Fruit fly (Drosophila melanogaster): ENCODE results near the gene NSD.

Gene NSD

dm6 chr3R:27937752-27938694 is at the start of gene NSD, which contains the start of gene BOD1:
Gene NSD, minus strand, starts transcription at chr3R:27937853.
Gene BOD1, plus strand, starts transcription at chr3R:27938245.
- TF ChIP-seq CG42726 (GFP tag; IDR thresholded peaks at IDR 0.05; ENCODE audit: partially characterized antibody) (peak; percentile 98), CG31365 (tag; optimal IDR thresholded peaks at IDR 0.05) (no peak), BEAF-32 (GFP tag; optimal IDR thresholded peaks at IDR 0.05) (peak; percentile 84), sqz (GFP tag; optimal IDR thresholded peaks at IDR 0.05) (no peak), klu (GFP tag; IDR thresholded peaks at IDR 0.05) (peak; percentile 69), CG15601 (tag; optimal IDR thresholded peaks at IDR 0.05) (no peak), CG13296 (GFP tag; optimal IDR thresholded peaks at IDR 0.05) (no peak), pita (GFP tag; optimal IDR thresholded peaks at IDR 0.05) (peak; percentile 43), h (optimal IDR thresholded peaks at IDR 0.05) (no peak), z (GFP tag; IDR thresholded peaks at IDR 0.05) (no peak), abd-A (tag; optimal IDR thresholded peaks at IDR 0.05) (no peak), CG5953 (GFP tag; IDR thresholded peaks at IDR 0.05) (peak; percentile 34; the same call in 1 of the 2 replicates), slp2 (GFP tag; optimal IDR thresholded peaks at IDR 0.05) (no peak), gsb-n (tag; optimal IDR thresholded peaks at IDR 0.05) (no peak), TFAM (GFP tag; optimal IDR thresholded peaks at IDR 0.05) (no peak), CG13424 (tag; optimal IDR thresholded peaks at IDR 0.05) (peak; percentile 45), CG1792 (GFP tag; optimal IDR thresholded peaks at IDR 0.05) (no peak), CG17385 (GFP tag; optimal IDR thresholded peaks at IDR 0.05) (no peak), CG12942 (GFP tag; optimal IDR thresholded peaks at IDR 0.05) (peak; percentile 15), sens (GFP tag) (peak; percentile 76), tx (GFP tag; optimal IDR thresholded peaks at IDR 0.05) (no peak), Aef1 (GFP tag; IDR thresholded peaks at IDR 0.05) (peak; percentile 65), Xbp1 (GFP tag; optimal IDR thresholded peaks at IDR 0.05) (peak; percentile 73), CG7271 (tag; optimal IDR thresholded peaks at IDR 0.05) (no peak), ftz-f1 (GFP tag; optimal IDR thresholded peaks at IDR 0.05) (no peak), Sox100B (GFP tag; optimal IDR thresholded peaks at IDR 0.05) (no peak), pan (optimal IDR thresholded peaks at IDR 0.05) (no peak), pan (GFP tag; optimal IDR thresholded peaks at IDR 0.05 in 1 of 2, IDR thresholded peaks at IDR 0.05 in 1 of 2) (peak in 1 of 2 experiments; percentile 66), dmrt99B (tag; optimal IDR thresholded peaks at IDR 0.05) (no peak), CG14965 (GFP tag; optimal IDR thresholded peaks at IDR 0.05; ENCODE audit: borderline replicate concordance) (no peak), Vsx1 (GFP tag; optimal IDR thresholded peaks at IDR 0.05) (no peak), gcm2 (GFP tag; optimal IDR thresholded peaks at IDR 0.05) (no peak), nom (GFP tag; optimal IDR thresholded peaks at IDR 0.05) (no peak), tio (GFP tag; optimal IDR thresholded peaks at IDR 0.05) (no peak), CG15269 (tag; optimal IDR thresholded peaks at IDR 0.05) (peak; percentile 51), CG11247 (GFP tag; IDR thresholded peaks at IDR 0.05) (peak; percentile 76), kah (GFP tag; optimal IDR thresholded peaks at IDR 0.05) (no peak), CG2889 (GFP tag; IDR thresholded peaks at IDR 0.05) (0 out of 3 replicates have a peak, but pooled peaks have one; percentile 48), CG7745 (tag; optimal IDR thresholded peaks at IDR 0.05) (no peak), CG4282 (GFP tag; optimal IDR thresholded peaks at IDR 0.05) (peak; percentile 50), shn (GFP tag; optimal IDR thresholded peaks at IDR 0.05) (no peak), chn (GFP tag; optimal IDR thresholded peaks at IDR 0.05) (no peak), Meics (GFP tag; optimal IDR thresholded peaks at IDR 0.05) (peak; percentile 53), gt (GFP tag; IDR thresholded peaks at IDR 0.05) (peak; percentile 33; the same call in 1 of the 2 replicates), bowl (GFP tag; IDR thresholded peaks at IDR 0.05) (no peak), chm (GFP tag; IDR thresholded peaks at IDR 0.05) (no peak), CG11504 (tag; optimal IDR thresholded peaks at IDR 0.05) (no peak), chinmo (GFP tag; IDR thresholded peaks at IDR 0.05; ENCODE audit: partially characterized antibody) (peak; percentile 91), pfk (GFP tag; optimal IDR thresholded peaks at IDR 0.05) (no peak)
